Fruit fly (Drosophila melanogaster) whole organism, embryonic: ENCODE measurements around the gene CG6055.

Experiments used
- BEAF-32 ChIP-seq: fragments of 200-800 bp; sonication (Bioruptor generic); optimal IDR thresholded peaks from 3 replicates; lab custom pipeline; 2017; ENCODE audit warnings: missing biosample characterization, missing genetic modification characterization, mild to moderate bottlenecking, moderate library complexity, missing genetic modification reagents
- CG1024 ChIP-seq: fragments of 200-800 bp; sonication (Bioruptor generic); IDR thresholded peaks from 2 replicates; pipeline ENCODE4 v1.3.6; 2022; ENCODE audit warnings: missing biosample characterization, missing genetic modification characterization
- CG10543 ChIP-seq: fragments of 200-800 bp; sonication (Bioruptor generic); optimal IDR thresholded peaks from 3 replicates; lab custom pipeline; 2017; ENCODE audit warnings: missing biosample characterization, mild to moderate bottlenecking, missing genetic modification characterization, moderate library complexity
- CG12769 ChIP-seq: fragments of 200-800 bp; sonication (Bioruptor generic); optimal IDR thresholded peaks from 2 replicates; lab custom pipeline; 2019; ENCODE audit warnings: missing biosample characterization, mild to moderate bottlenecking, missing genetic modification characterization, moderate library complexity
- CG13894 ChIP-seq: fragments of 200-800 bp; sonication (Bioruptor generic); optimal IDR thresholded peaks from 3 replicates; lab custom pipeline; 2018; ENCODE audit warnings: missing biosample characterization, mild to moderate bottlenecking, missing genetic modification characterization, moderate library complexity
- CG17361 ChIP-seq: fragments of 200-800 bp; sonication (Bioruptor generic); IDR thresholded peaks from 3 replicates; pipeline ENCODE4 v1.3.6; 2022; ENCODE audit warnings: missing biosample characterization, missing genetic modification characterization
- CG17802 ChIP-seq: fragments of 200-800 bp; sonication (Bioruptor generic); optimal IDR thresholded peaks from 2 replicates; lab custom pipeline; 2018; ENCODE audit warnings: missing biosample characterization, mild to moderate bottlenecking, missing genetic modification characterization, moderate library complexity
- CG1792 ChIP-seq: fragments of 200-800 bp; sonication (Bioruptor generic); optimal IDR thresholded peaks from 2 replicates; lab custom pipeline; 2016; ENCODE audit warnings: missing biosample characterization, missing genetic modification characterization
- CG18599 ChIP-seq: fragments of 200-800 bp; sonication (Bioruptor generic); optimal IDR thresholded peaks from 3 replicates; lab custom pipeline; 2017; ENCODE audit warnings: missing biosample characterization, missing genetic modification characterization, mild to moderate bottlenecking, moderate library complexity, missing genetic modification reagents
- CG2875 ChIP-seq: fragments of 200-800 bp; sonication (Bioruptor generic); optimal IDR thresholded peaks from 2 replicates; lab custom pipeline; 2017; ENCODE audit warnings: missing biosample characterization, mild to moderate bottlenecking, missing genetic modification characterization, missing genetic modification reagents
- CG31224 ChIP-seq: fragments of 200-800 bp; sonication (Bioruptor generic); IDR thresholded peaks from 2 replicates; pipeline ENCODE4 v1.3.6; 2022; ENCODE audit warnings: missing biosample characterization, missing genetic modification characterization
- CG32767 ChIP-seq: fragments of 200-800 bp; sonication (Bioruptor generic); IDR thresholded peaks from 2 replicates; pipeline ENCODE4 v1.3.6; 2022; ENCODE audit warnings: missing biosample characterization, missing genetic modification characterization
- CG4328 ChIP-seq: fragments of 200-800 bp; sonication (Bioruptor generic); optimal IDR thresholded peaks from 3 replicates; lab custom pipeline; 2017; ENCODE audit warnings: missing biosample characterization, missing genetic modification reagents, missing genetic modification characterization
- CG4404 ChIP-seq: fragments of 200-800 bp; sonication (Bioruptor generic); IDR thresholded peaks from 2 replicates; pipeline ENCODE4 v1.3.6; 2022; ENCODE audit warnings: missing biosample characterization, missing genetic modification characterization
- CG7987 ChIP-seq: fragments of 200-800 bp; sonication (Bioruptor generic); optimal IDR thresholded peaks from 2 replicates; lab custom pipeline; 2018; ENCODE audit warnings: missing biosample characterization, mild to moderate bottlenecking, missing genetic modification characterization, moderate library complexity
- CG9817 ChIP-seq: fragments of 200-800 bp; sonication (Bioruptor generic); optimal IDR thresholded peaks from 2 replicates; lab custom pipeline; 2018; ENCODE audit warnings: missing biosample characterization, mild to moderate bottlenecking, missing genetic modification characterization, moderate library complexity
- Dp ChIP-seq: fragments of 200-800 bp; sonication (Bioruptor generic); optimal IDR thresholded peaks from 2 replicates; lab custom pipeline; 2018; ENCODE audit warnings: missing biosample characterization, mild to moderate bottlenecking, missing genetic modification characterization, moderate library complexity
- Hey ChIP-seq: fragments of 200-800 bp; sonication (Bioruptor generic); optimal IDR thresholded peaks from 3 replicates; lab custom pipeline; 2018; ENCODE audit warnings: missing biosample characterization, mild to moderate bottlenecking, missing genetic modification characterization
- Hr39 ChIP-seq: fragments of >200 bp; optimal IDR thresholded peaks from 2 replicates; lab custom pipeline; 2017
- Mad ChIP-seq: fragments of 200-800 bp; sonication (Bioruptor generic); optimal IDR thresholded peaks from 2 replicates; lab custom pipeline; 2016; ENCODE audit warnings: missing biosample characterization, missing genetic modification characterization
- Pdp1 ChIP-seq, 2 experiments: fragments of 200-800 bp; sonication (Bioruptor generic); optimal IDR thresholded peaks; 3 replicates each; lab custom pipeline; 2016; ENCODE audit warnings: missing biosample characterization in 2 of 2, missing genetic modification characterization in 2 of 2, mild to moderate bottlenecking in 1 of 2, moderate library complexity in 1 of 2
- Scr ChIP-seq: fragments of 200-800 bp; sonication (Bioruptor generic); IDR thresholded peaks from 2 replicates; pipeline ENCODE4 v1.3.6; 2022; ENCODE audit warnings: missing biosample characterization, missing genetic modification characterization; ENCODE audit not compliant: partially characterized antibody
- Sin3A ChIP-seq: fragments of >200 bp; optimal IDR thresholded peaks from 2 replicates; lab custom pipeline; 2018
- Sox100B ChIP-seq: fragments of 200-800 bp; sonication (Bioruptor generic); optimal IDR thresholded peaks from 3 replicates; lab custom pipeline; 2018; ENCODE audit warnings: missing biosample characterization, mild to moderate bottlenecking, missing genetic modification characterization
- Sry-β ChIP-seq: fragments of 200-800 bp; sonication (Bioruptor generic); optimal IDR thresholded peaks from 2 replicates; lab custom pipeline; 2018; ENCODE audit warnings: missing biosample characterization, mild to moderate bottlenecking, missing genetic modification characterization, moderate library complexity
- Xbp1 ChIP-seq: fragments of 200-800 bp; sonication (Bioruptor generic); optimal IDR thresholded peaks from 3 replicates; lab custom pipeline; 2016; ENCODE audit warnings: missing biosample characterization, mild to moderate bottlenecking, missing genetic modification characterization
- amos ChIP-seq: fragments of 200-800 bp; sonication (Bioruptor generic); IDR thresholded peaks from 2 replicates; pipeline ENCODE4 v1.3.6; 2022; ENCODE audit warnings: missing biosample characterization, missing genetic modification characterization; ENCODE audit not compliant: partially characterized antibody
- bcd ChIP-seq: fragments of 200-800 bp; sonication (Bioruptor generic); optimal IDR thresholded peaks from 2 replicates; lab custom pipeline; 2017; ENCODE audit warnings: missing biosample characterization, mild to moderate bottlenecking, missing genetic modification characterization
- bowl ChIP-seq: fragments of 200-800 bp; sonication (Bioruptor generic); IDR thresholded peaks from 2 replicates; pipeline ENCODE4 v1.3.6; 2022; ENCODE audit warnings: missing biosample characterization, missing genetic modification characterization
- cato ChIP-seq: fragments of 200-800 bp; sonication (Bioruptor generic); optimal IDR thresholded peaks from 2 replicates; lab custom pipeline; 2016; ENCODE audit warnings: missing biosample characterization, missing genetic modification characterization, borderline replicate concordance
- chm ChIP-seq: fragments of 200-800 bp; sonication (Bioruptor generic); IDR thresholded peaks from 2 replicates; pipeline ENCODE4 v1.3.6; 2022; ENCODE audit warnings: missing biosample characterization, missing genetic modification characterization
- cwo ChIP-seq: fragments of 200-800 bp; sonication (Bioruptor generic); optimal IDR thresholded peaks from 3 replicates; lab custom pipeline; 2017; ENCODE audit warnings: missing biosample characterization, missing genetic modification characterization, mild to moderate bottlenecking, moderate library complexity, missing genetic modification reagents
- eve ChIP-seq, 2 experiments: fragments of >200 bp; optimal IDR thresholded peaks; 2 replicates each; lab custom pipeline; 2017; ENCODE audit warnings: missing biosample characterization in 2 of 2, missing genetic modification characterization in 2 of 2
- fd3F ChIP-seq: fragments of 200-800 bp; sonication (Bioruptor generic); optimal IDR thresholded peaks from 2 replicates; lab custom pipeline; 2018; ENCODE audit warnings: missing biosample characterization, mild to moderate bottlenecking, missing genetic modification characterization, moderate library complexity
- gem ChIP-seq: fragments of 200-800 bp; sonication (Bioruptor generic); optimal IDR thresholded peaks from 2 replicates; lab custom pipeline; 2019; ENCODE audit warnings: missing biosample characterization, mild to moderate bottlenecking, missing genetic modification characterization, moderate library complexity
- grn ChIP-seq: fragments of 200-800 bp; sonication (Bioruptor generic); optimal IDR thresholded peaks from 3 replicates; lab custom pipeline; 2017; ENCODE audit warnings: missing biosample characterization, missing genetic modification characterization
- gsb ChIP-seq: fragments of 200-800 bp; sonication (Bioruptor generic); IDR thresholded peaks from 2 replicates; pipeline ENCODE4 v1.3.6; 2022; ENCODE audit warnings: missing biosample characterization, missing genetic modification characterization
- gsb-n ChIP-seq: fragments of 200-800 bp; sonication (Bioruptor generic); optimal IDR thresholded peaks from 3 replicates; lab custom pipeline; 2018; ENCODE audit warnings: missing biosample characterization, mild to moderate bottlenecking, missing genetic modification characterization
- gt ChIP-seq: fragments of 200-800 bp; sonication (Bioruptor generic); IDR thresholded peaks from 2 replicates; pipeline ENCODE4 v1.3.6; 2022; ENCODE audit warnings: missing biosample characterization, missing genetic modification characterization
- hth ChIP-seq: fragments of >200 bp; optimal IDR thresholded peaks from 2 replicates; lab custom pipeline; 2017; ENCODE audit warnings: inconsistent platforms
- jing ChIP-seq: fragments of 200-800 bp; sonication (Bioruptor generic); optimal IDR thresholded peaks from 2 replicates; lab custom pipeline; 2018; ENCODE audit warnings: missing biosample characterization, mild to moderate bottlenecking, missing genetic modification characterization
- sens ChIP-seq: fragments of 200-800 bp; sonication (Bioruptor generic); peaks from one replicate; lab custom pipeline; 2016; ENCODE audit warnings: missing biosample characterization, missing genetic modification characterization
- sens-2 ChIP-seq: fragments of 200-800 bp; sonication (Bioruptor generic); IDR thresholded peaks from 2 replicates; pipeline ENCODE4 v1.3.6; 2022; ENCODE audit warnings: missing biosample characterization, missing genetic modification characterization
- sug ChIP-seq: fragments of 200-800 bp; optimal IDR thresholded peaks from 2 replicates; lab custom pipeline; 2019; ENCODE audit warnings: missing biosample characterization, mild to moderate bottlenecking, missing genetic modification characterization, moderate library complexity
- ttk ChIP-seq: fragments of 200-800 bp; sonication (Bioruptor generic); IDR thresholded peaks from 2 replicates; pipeline ENCODE4 v2.1.2; 2022; ENCODE audit warnings: missing biosample characterization, missing genetic modification characterization

CG6055 gene

DNA sequence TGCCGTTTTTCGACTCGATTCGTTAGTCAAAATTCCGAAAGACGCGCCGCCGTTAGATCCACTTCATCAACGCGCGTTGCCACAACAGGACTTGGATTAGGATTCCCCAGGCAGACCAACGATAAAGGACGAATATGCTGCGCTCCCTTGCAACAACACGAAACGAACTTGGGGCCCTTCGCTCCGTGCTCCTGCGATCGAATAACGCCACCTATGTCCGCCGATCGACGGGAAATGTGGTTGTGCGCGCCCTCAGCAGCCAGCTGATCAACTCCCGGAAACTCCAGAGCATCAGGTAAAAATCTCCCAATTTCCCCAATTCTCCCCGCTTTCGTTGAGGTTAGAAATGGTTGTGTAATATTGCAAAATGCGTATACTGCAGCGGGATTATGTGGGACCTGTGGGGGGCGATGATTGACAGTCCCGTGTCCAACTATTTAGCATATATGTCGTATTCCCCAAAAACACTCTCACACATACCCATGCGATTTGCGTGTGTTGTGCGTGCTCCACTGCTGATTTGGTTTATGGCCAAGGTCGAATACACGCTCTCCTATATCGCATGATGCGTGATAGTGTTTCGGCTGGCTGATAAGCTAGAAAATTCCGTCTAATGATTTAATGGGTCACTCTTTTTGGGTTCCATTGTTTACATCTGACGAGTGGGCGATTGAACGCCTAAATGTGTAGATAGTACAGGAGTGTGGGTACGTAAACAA lies 39.1 kb upstream of the CG6055 start (continued):
- peak; percentile 81 for TF ChIP-seq CG12769 (tag; lab: Kevin White, UChicago)
- peak; percentile 65 for TF ChIP-seq sug (tag; lab: Kevin White, UChicago)
- TF ChIP-seq gem (tag; lab: Kevin White, UChicago): no peak
- TF ChIP-seq CG7987 (GFP tag; lab: Kevin White, UChicago): peak; percentile 99
- TF ChIP-seq CG4328 (GFP tag; lab: Kevin White, UChicago): peak; percentile 18
- no peak for TF ChIP-seq Hr39 (lab: Kevin White, UChicago)
- TF ChIP-seq chm (GFP tag; lab: Robert Waterston, UW): peak; percentile 56; the same call in 1 of the 2 replicates
- no peak for TF ChIP-seq ttk (GFP tag; lab: Robert Waterston, UW)
- TF ChIP-seq CG9817 (tag; lab: Kevin White, UChicago): no peak
- TF ChIP-seq CG32767: no peak
- no peak for TF ChIP-seq Hey (tag; lab: Kevin White, UChicago)
- no peak for TF ChIP-seq Sry-β (GFP tag; lab: Kevin White, UChicago)
- peak; percentile 61 for TF ChIP-seq CG10543 (GFP tag; lab: Kevin White, UChicago)
- TF ChIP-seq, all 482 proteins: peak for 43

dm6 chr2L:7427786-7428137 lies 38.6 kb upstream of the CG6055 start:
- TF ChIP-seq Mad: no peak
- TF ChIP-seq Scr: no peak
- no peak for TF ChIP-seq BEAF-32 (GFP tag; lab: Kevin White, UChicago)
- TF ChIP-seq eve (GFP tag; optimal IDR thresholded peaks at IDR 0.05; lab: Kevin White, UChicago): peak in 1 of 2 experiments; percentile 57
- TF ChIP-seq sens-2: no peak
- no peak for TF ChIP-seq Sox100B
- TF ChIP-seq gsb-n: no peak
- TF ChIP-seq bowl: no peak
- TF ChIP-seq jing (GFP tag; lab: Kevin White, UChicago): no peak
- TF ChIP-seq amos (GFP tag; lab: Robert Waterston, UW): no peak
- peak; percentile 77 for TF ChIP-seq sens (GFP tag; lab: Kevin White, UChicago)
- TF ChIP-seq cato (GFP tag; lab: Kevin White, UChicago): no peak

- TF ChIP-seq Pdp1 (GFP tag; optimal IDR thresholded peaks at IDR 0.05; lab: Kevin White, UChicago): peak in 1 of 2 experiments; percentile 83
- TF ChIP-seq CG1024 (GFP tag; lab: Robert Waterston, UW): no peak
- no peak for TF ChIP-seq CG12769 (tag; lab: Kevin White, UChicago)
- peak; percentile 54 for TF ChIP-seq sens (GFP tag; lab: Kevin White, UChicago)
These were observed 36.0 kb upstream of the CG6055 start for dm6 chr2L:7430313-7430712.

DNA sequence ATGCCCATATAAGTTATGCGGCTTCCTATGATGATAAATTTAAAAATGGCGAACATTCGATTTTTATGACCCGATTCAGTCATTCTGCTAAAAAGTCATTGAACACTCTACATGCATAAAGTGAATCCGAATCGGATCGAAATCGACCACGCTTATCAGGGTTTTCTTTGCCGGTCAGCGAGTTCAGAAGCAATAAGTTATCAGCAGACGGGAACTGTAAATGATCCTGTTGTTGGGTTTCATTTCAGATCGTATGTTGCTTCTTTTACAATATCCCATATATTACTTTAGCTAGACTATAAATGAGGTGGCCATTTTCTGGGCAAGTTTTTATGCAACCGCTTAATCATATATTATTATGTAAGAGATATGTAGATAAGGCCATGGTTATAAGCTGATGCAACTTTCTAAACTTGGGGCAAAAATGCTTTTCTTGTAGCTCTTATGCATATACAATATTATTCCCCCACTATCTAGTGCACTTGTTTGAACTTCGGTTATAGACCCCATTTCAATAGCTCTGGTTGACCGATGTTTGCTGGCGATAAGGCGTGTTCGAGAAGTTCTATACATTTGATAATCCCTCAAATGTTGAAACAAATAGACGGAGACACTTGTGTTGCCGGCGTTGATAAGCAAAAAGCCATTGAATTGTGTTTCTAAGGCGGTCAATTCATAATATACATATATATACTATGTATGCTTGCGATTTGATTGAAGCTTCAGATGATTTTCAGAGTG lies 34.3 kb upstream of the CG6055 start:
- no peak for TF ChIP-seq CG13894 (tag; lab: Kevin White, UChicago)
- TF ChIP-seq Dp (GFP tag; lab: Kevin White, UChicago): no peak
- TF ChIP-seq cwo (GFP tag; lab: Kevin White, UChicago): no peak
- TF ChIP-seq bcd (GFP tag; lab: Kevin White, UChicago): no peak
- no peak for TF ChIP-seq gt
- TF ChIP-seq CG17802: no peak
- TF ChIP-seq Xbp1: no peak
- TF ChIP-seq CG2875 (GFP tag; lab: Kevin White, UChicago): no peak
- TF ChIP-seq fd3F (GFP tag; lab: Kevin White, UChicago): no peak
- TF ChIP-seq grn (GFP tag; lab: Kevin White, UChicago): peak; percentile 30
- TF ChIP-seq CG17361 (GFP tag; lab: Robert Waterston, UW): no peak
- TF ChIP-seq CG31224: no peak
- TF ChIP-seq hth (lab: Kevin White, UChicago): no peak
- no peak for TF ChIP-seq gsb (GFP tag; lab: Robert Waterston, UW)
- TF ChIP-seq Sin3A (lab: Kevin White, UChicago): no peak
- peak; percentile 71 for TF ChIP-seq sens (GFP tag; lab: Kevin White, UChicago)
- TF ChIP-seq CG4404 (GFP tag; lab: Robert Waterston, UW): no peak
- no peak for TF ChIP-seq CG18599 (GFP tag; lab: Kevin White, UChicago)
- peak in 1 of 2 experiments; percentile 23 for TF ChIP-seq eve (GFP tag; optimal IDR thresholded peaks at IDR 0.05; lab: Kevin White, UChicago)
- TF ChIP-seq CG1792: no peak
